Worm (Caenorhabditis elegans) whole organism, young adult: ENCODE results near the gene nas-25.

Experiments
- C06A6.2 ChIP-seq: fragments of 200-800 bp; sonication (Bioruptor generic); conservative IDR thresholded peaks from 2 replicates; pipeline ENCODE4 v1.3.6; 2022; ENCODE audit warnings: missing genetic modification characterization, missing compliant biosample characterization
- C17E4.6 ChIP-seq: fragments of 200-800 bp; sonication (Bioruptor generic); IDR thresholded peaks from 2 replicates; pipeline ENCODE4 v1.3.6; 2022; ENCODE audit warnings: missing genetic modification reagents, missing genetic modification characterization, missing compliant biosample characterization
- F22D6.2 ChIP-seq: sonication (generic microtip); optimal IDR thresholded peaks from 2 replicates; lab custom pipeline; 2016; ENCODE audit warnings: mild to moderate bottlenecking, missing genetic modification characterization, missing compliant biosample characterization
- F39B2.1 ChIP-seq: fragments of 200-800 bp; sonication (Bioruptor generic); IDR thresholded peaks from 2 replicates; pipeline ENCODE4 v1.3.6; 2022; ENCODE audit warnings: missing genetic modification reagents, missing genetic modification characterization, missing compliant biosample characterization
- T26A5.8 ChIP-seq: sonication (generic microtip); optimal IDR thresholded peaks from 2 replicates; lab custom pipeline; 2016; ENCODE audit warnings: missing genetic modification characterization, missing compliant biosample characterization
- Y53G8AR.9 ChIP-seq: fragments of 200-800 bp; sonication (Bioruptor generic); conservative IDR thresholded peaks from 2 replicates; pipeline ENCODE4 v1.3.6; 2022; ENCODE audit warnings: missing genetic modification reagents, missing genetic modification characterization, missing compliant biosample characterization
- ama-1 ChIP-seq, 3 experiments: fragments of 150-350 bp in 1 of 3; sonication (generic microtip) in 2 of 3; optimal IDR thresholded peaks; 2 replicates each; lab custom pipeline; 2014 to 2018; ENCODE audit warnings: missing biosample characterization in 2 of 3, missing genetic modification characterization in 2 of 3, missing genetic modification reagents in 2 of 3
- aptf-2 ChIP-seq: fragments of 200-800 bp; sonication (Bioruptor generic); conservative IDR thresholded peaks from 2 replicates; pipeline ENCODE4 v1.3.6; 2022; ENCODE audit warnings: missing genetic modification reagents, missing genetic modification characterization, missing compliant biosample characterization
- atf-7 ChIP-seq: sonication (generic microtip); optimal IDR thresholded peaks from 2 replicates; lab custom pipeline; 2017; ENCODE audit warnings: mild to moderate bottlenecking, missing genetic modification characterization, missing compliant biosample characterization
- athp-1 ChIP-seq: sonication (generic microtip); optimal IDR thresholded peaks from 2 replicates; lab custom pipeline; 2017; ENCODE audit warnings: mild to moderate bottlenecking, missing genetic modification characterization, missing compliant biosample characterization
- ceh-100 ChIP-seq: fragments of 200-800 bp; sonication (Bioruptor generic); IDR thresholded peaks from 2 replicates; pipeline ENCODE4 v1.3.6; 2022; ENCODE audit warnings: missing genetic modification reagents, missing genetic modification characterization, missing compliant biosample characterization
- chd-7 ChIP-seq: sonication (generic microtip); optimal IDR thresholded peaks from 2 replicates; lab custom pipeline; 2016; ENCODE audit warnings: mild to moderate bottlenecking, missing genetic modification characterization, moderate library complexity, missing compliant biosample characterization
- dpl-1 ChIP-seq: fragments of 150-350 bp; optimal IDR thresholded peaks from 2 replicates; lab custom pipeline; 2014; ENCODE audit warnings: missing biosample characterization, missing genetic modification reagents, missing genetic modification characterization
- efl-1 ChIP-seq: fragments of 150-350 bp; optimal IDR thresholded peaks from 2 replicates; lab custom pipeline; 2014; ENCODE audit warnings: missing biosample characterization, missing genetic modification reagents, missing genetic modification characterization
- egl-44 ChIP-seq: fragments of 200-800 bp; sonication (Bioruptor generic); IDR thresholded peaks from 2 replicates; pipeline ENCODE4 v1.3.6; 2022; ENCODE audit warnings: missing genetic modification reagents, missing genetic modification characterization, missing compliant biosample characterization
- ets-4 ChIP-seq: fragments of 200-800 bp; sonication (Bioruptor generic); optimal IDR thresholded peaks from 2 replicates; lab custom pipeline; 2018; ENCODE audit warnings: mild to moderate bottlenecking, missing genetic modification characterization, missing compliant biosample characterization
- him-1 ChIP-seq: sonication (generic microtip); optimal IDR thresholded peaks from 2 replicates; lab custom pipeline; 2016; ENCODE audit warnings: missing genotype, missing genetic modification reagents, missing genetic modification characterization, missing compliant biosample characterization
- lag-1 ChIP-seq: fragments of 200-800 bp; sonication (Bioruptor generic); IDR thresholded peaks from 2 replicates; pipeline ENCODE4 v1.3.6; 2022; ENCODE audit warnings: missing genetic modification reagents, missing genetic modification characterization, missing compliant biosample characterization
- let-526 ChIP-seq: fragments of 200-800 bp; sonication (Bioruptor generic); IDR thresholded peaks from 2 replicates; pipeline ENCODE4 v1.3.6; 2022; ENCODE audit warnings: missing genetic modification reagents, missing genetic modification characterization, missing compliant biosample characterization
- let-607 ChIP-seq, 2 experiments: fragments of 200-800 bp in 1 of 2; sonication (Bioruptor generic) in 1 of 2; sonication (generic microtip) in 1 of 2; optimal IDR thresholded peaks; 2 replicates each; lab custom pipeline; 2016 to 2018; ENCODE audit warnings: mild to moderate bottlenecking in 2 of 2, missing compliant biosample characterization in 2 of 2, missing genetic modification characterization in 2 of 2, moderate library complexity in 2 of 2, missing genotype in 1 of 2
- mcd-1 ChIP-seq: fragments of 200-800 bp; sonication (Bioruptor generic); IDR thresholded peaks from 2 replicates; pipeline ENCODE4 v1.3.6; 2022; ENCODE audit warnings: missing genetic modification reagents, missing genetic modification characterization, missing compliant biosample characterization
- mes-4 ChIP-seq: sonication (generic microtip); optimal IDR thresholded peaks from 2 replicates; lab custom pipeline; 2016; ENCODE audit warnings: missing genotype, missing genetic modification characterization, missing compliant biosample characterization
- mxl-1 ChIP-seq: sonication (generic microtip); optimal IDR thresholded peaks from 2 replicates; lab custom pipeline; 2016; ENCODE audit warnings: missing genetic modification characterization, missing compliant biosample characterization
- nfyb-1 ChIP-seq: fragments of 200-800 bp; sonication (Bioruptor generic); IDR thresholded peaks from 2 replicates; pipeline ENCODE4 v1.3.6; 2022; ENCODE audit warnings: missing genetic modification reagents, missing genetic modification characterization, missing compliant biosample characterization
- nhr-120 ChIP-seq: fragments of 200-800 bp; sonication (Bioruptor generic); IDR thresholded peaks from 2 replicates; pipeline ENCODE4 v1.3.6; 2022; ENCODE audit warnings: missing genetic modification characterization, missing compliant biosample characterization
- repo-1 ChIP-seq: sonication (generic microtip); optimal IDR thresholded peaks from 2 replicates; lab custom pipeline; 2017; ENCODE audit warnings: mild to moderate bottlenecking, missing genetic modification characterization, missing compliant biosample characterization
- sdz-38 ChIP-seq: sonication (generic microtip); optimal IDR thresholded peaks from 2 replicates; lab custom pipeline; 2016; ENCODE audit warnings: missing genotype, missing genetic modification characterization, missing compliant biosample characterization
- sea-2 ChIP-seq: fragments of 200-800 bp; sonication (Bioruptor generic); IDR thresholded peaks from 2 replicates; pipeline ENCODE4 v1.3.6; 2022; ENCODE audit warnings: missing genetic modification characterization, missing compliant biosample characterization
- snpc-1.1 ChIP-seq: sonication (generic microtip); optimal IDR thresholded peaks from 2 replicates; lab custom pipeline; 2017; ENCODE audit warnings: missing genetic modification characterization, mild to moderate bottlenecking, missing compliant biosample characterization, antibody characterized with exemption, moderate library complexity, missing genotype, missing genetic modification reagents; ENCODE audit not compliant: insufficient read depth
- snpc-1.3 ChIP-seq: sonication (generic microtip); optimal IDR thresholded peaks from 2 replicates; lab custom pipeline; 2017; ENCODE audit warnings: missing genetic modification characterization, mild to moderate bottlenecking, missing compliant biosample characterization, antibody characterized with exemption, moderate library complexity, missing genotype, missing genetic modification reagents; ENCODE audit not compliant: insufficient read depth
- sptf-2 ChIP-seq: fragments of 200-800 bp; sonication (Bioruptor generic); optimal IDR thresholded peaks from 2 replicates; lab custom pipeline; 2018; ENCODE audit warnings: mild to moderate bottlenecking, missing genetic modification characterization, missing compliant biosample characterization
- tlf-1 ChIP-seq: fragments of 200-800 bp; sonication (Bioruptor generic); optimal IDR thresholded peaks from 2 replicates; lab custom pipeline; 2018; ENCODE audit warnings: mild to moderate bottlenecking, missing genetic modification characterization, missing compliant biosample characterization
- unc-130 ChIP-seq: sonication (generic microtip); optimal IDR thresholded peaks from 2 replicates; lab custom pipeline; 2016; ENCODE audit warnings: missing genetic modification reagents, missing genetic modification characterization, missing compliant biosample characterization
- xnd-1 ChIP-seq: sonication (generic microtip); optimal IDR thresholded peaks from 2 replicates; lab custom pipeline; 2016; ENCODE audit warnings: missing genotype, missing genetic modification reagents, missing genetic modification characterization, missing compliant biosample characterization
- ztf-18 ChIP-seq: sonication (generic microtip); optimal IDR thresholded peaks from 2 replicates; lab custom pipeline; 2016; ENCODE audit warnings: missing genotype, mild to moderate bottlenecking, missing genetic modification characterization, missing compliant biosample characterization
- ztf-22 ChIP-seq: fragments of 200-800 bp; sonication (Bioruptor generic); optimal IDR thresholded peaks from 2 replicates; lab custom pipeline; 2018; ENCODE audit warnings: mild to moderate bottlenecking, missing genetic modification characterization, moderate library complexity, missing compliant biosample characterization
- ztf-25 ChIP-seq: fragments of 200-800 bp; sonication (Bioruptor generic); IDR thresholded peaks from 2 replicates; pipeline ENCODE4 v1.3.6; 2022; ENCODE audit warnings: missing genetic modification reagents, missing genetic modification characterization, missing compliant biosample characterization
- ztf-26 ChIP-seq: sonication (generic microtip); optimal IDR thresholded peaks from 2 replicates; lab custom pipeline; 2017; ENCODE audit warnings: missing genetic modification characterization, missing compliant biosample characterization

The nas-25 gene

ce11 chrII:8789828-8790558 is 35.9 kb upstream of the nas-25 start, which contains the start of gene F07H5.13 (continued):
- TF ChIP-seq chd-7 (tag; lab: Kevin White, UChicago) = peak; percentile 60
- no peak for TF ChIP-seq snpc-1.1 (tag; lab: Kevin White, UChicago)
- peak; percentile 20 for TF ChIP-seq ztf-22 (GFP tag; lab: Kevin White, UChicago)
- TF ChIP-seq nfyb-1 = peak; percentile 55
- peak; percentile 81 for TF ChIP-seq Y53G8AR.9 (GFP tag; lab: Robert Waterston, UW)
- TF ChIP-seq, all 124 proteins: peak for 22

ce11 chrII:8792640-8793039 is 33.2 kb upstream of the nas-25 start, which contains the start of gene idpa-2:
Gene idpa-2 (minus strand): TSS chrII:8792740.
- no peak for TF ChIP-seq sdz-38 (tag; lab: Kevin White, UChicago)
- no peak for TF ChIP-seq dpl-1 (GFP tag; lab: Kevin White, UChicago)
- no peak for TF ChIP-seq lag-1 (GFP tag; lab: Robert Waterston, UW)
- no peak for TF ChIP-seq F39B2.1 (GFP tag; lab: Robert Waterston, UW)
- no peak for TF ChIP-seq sea-2 (GFP tag; lab: Robert Waterston, UW)
- TF ChIP-seq F22D6.2 (tag; lab: Kevin White, UChicago) = no peak
- no peak for TF ChIP-seq athp-1 (tag; lab: Kevin White, UChicago)
- no peak for TF ChIP-seq xnd-1
- TF ChIP-seq unc-130 (GFP tag; lab: Kevin White, UChicago) = no peak
- TF ChIP-seq egl-44 = no peak
- TF ChIP-seq, all 124 proteins: peak for 0

- TF ChIP-seq let-607 (tag; optimal IDR thresholded peaks at IDR 0.05; lab: Kevin White, UChicago) (no peak), C06A6.2 (GFP tag; lab: Robert Waterston, UW) (no peak), C17E4.6 (GFP tag; lab: Robert Waterston, UW) (no peak), mxl-1 (tag; lab: Kevin White, UChicago) (no peak), atf-7 (tag; lab: Kevin White, UChicago) (no peak), ama-1 (optimal IDR thresholded peaks at IDR 0.05; lab: Kevin White, UChicago) (no peak), ama-1 (GFP tag; optimal IDR thresholded peaks at IDR 0.05; lab: Kevin White, UChicago) (no peak), ets-4 (GFP tag; lab: Kevin White, UChicago) (no peak), tlf-1 (GFP tag; lab: Kevin White, UChicago) (no peak), mes-4 (tag; lab: Kevin White, UChicago) (no peak), sptf-2 (no peak), let-526 (no peak), efl-1 (no peak)
These were observed 31.8 kb upstream of the nas-25 start, which contains the start of gene F07H5.7 for ce11 chrII:8794072-8794471. Gene F07H5.7 (minus strand): TSS chrII:8794172.

- TF ChIP-seq ceh-100 (GFP tag; lab: Robert Waterston, UW) (no peak), ztf-25 (GFP tag; lab: Robert Waterston, UW) (no peak), aptf-2 (no peak), nhr-120 (GFP tag; lab: Robert Waterston, UW) (no peak), him-1 (tag; lab: Kevin White, UChicago) (no peak), mcd-1 (GFP tag; lab: Robert Waterston, UW) (no peak), xnd-1 (no peak), ztf-26 (tag; lab: Kevin White, UChicago) (no peak), snpc-1.3 (tag; lab: Kevin White, UChicago) (no peak), T26A5.8 (tag; lab: Kevin White, UChicago) (no peak), ztf-18 (tag; lab: Kevin White, UChicago) (no peak), repo-1 (tag; lab: Kevin White, UChicago) (no peak)
These were observed 30.6 kb upstream of the nas-25 start for ce11 chrII:8795227-8795626.
